Fruit fly (Drosophila melanogaster) whole organism, embryonic: ENCODE results near the gene CG12177.

Source experiments
- CG10321 ChIP-seq: fragments of 200-800 bp; sonication (Bioruptor generic); IDR thresholded peaks from 2 replicates; pipeline ENCODE4 v1.3.6; 2022; ENCODE audit warnings: missing biosample characterization, missing genetic modification characterization
- CG10654 ChIP-seq: fragments of 200-800 bp; sonication (Bioruptor generic); optimal IDR thresholded peaks from 2 replicates; lab custom pipeline; 2016; ENCODE audit warnings: missing biosample characterization, missing genetic modification characterization
- CG11093 ChIP-seq: fragments of 200-800 bp; sonication (Bioruptor generic); IDR thresholded peaks from 3 replicates; pipeline ENCODE4 v1.3.6; 2022; ENCODE audit warnings: missing biosample characterization, missing genetic modification characterization
- CG13424 ChIP-seq: fragments of 200-800 bp; sonication (Bioruptor generic); optimal IDR thresholded peaks from 2 replicates; lab custom pipeline; 2019; ENCODE audit warnings: missing biosample characterization, mild to moderate bottlenecking, missing genetic modification characterization, moderate library complexity
- CG14441 ChIP-seq: fragments of 200-800 bp; sonication (Bioruptor generic); IDR thresholded peaks from 2 replicates; pipeline ENCODE4 v1.3.6; 2022; ENCODE audit warnings: missing biosample characterization, missing genetic modification characterization
- CG15601 ChIP-seq: fragments of 200-800 bp; sonication (Bioruptor generic); optimal IDR thresholded peaks from 3 replicates; lab custom pipeline; 2019; ENCODE audit warnings: missing biosample characterization, mild to moderate bottlenecking, missing genetic modification characterization, moderate library complexity
- CG17385 ChIP-seq: fragments of 200-800 bp; sonication (Bioruptor generic); optimal IDR thresholded peaks from 3 replicates; lab custom pipeline; 2018; ENCODE audit warnings: missing biosample characterization, mild to moderate bottlenecking, missing genetic modification characterization
- CG17568 ChIP-seq: fragments of 200-800 bp; sonication (Bioruptor generic); optimal IDR thresholded peaks from 2 replicates; lab custom pipeline; 2018; ENCODE audit warnings: missing biosample characterization, mild to moderate bottlenecking, missing genetic modification characterization, moderate library complexity
- CG18764 ChIP-seq: fragments of 200-800 bp; sonication (Bioruptor generic); optimal IDR thresholded peaks from 3 replicates; lab custom pipeline; 2016; ENCODE audit warnings: missing biosample characterization, missing genetic modification characterization
- CG2120 ChIP-seq: fragments of 200-800 bp; sonication (Bioruptor generic); optimal IDR thresholded peaks from 3 replicates; lab custom pipeline; 2016; ENCODE audit warnings: missing biosample characterization, missing genetic modification characterization
- CG2875 ChIP-seq: fragments of 200-800 bp; sonication (Bioruptor generic); optimal IDR thresholded peaks from 2 replicates; lab custom pipeline; 2017; ENCODE audit warnings: missing biosample characterization, mild to moderate bottlenecking, missing genetic modification characterization, missing genetic modification reagents
- CG31224 ChIP-seq: fragments of 200-800 bp; sonication (Bioruptor generic); IDR thresholded peaks from 2 replicates; pipeline ENCODE4 v1.3.6; 2022; ENCODE audit warnings: missing biosample characterization, missing genetic modification characterization
- CG33213 ChIP-seq: fragments of 200-800 bp; sonication (Bioruptor generic); optimal IDR thresholded peaks from 3 replicates; lab custom pipeline; 2016; ENCODE audit warnings: missing biosample characterization, missing genetic modification characterization
- CG4707 ChIP-seq: fragments of 200-800 bp; sonication (Bioruptor generic); optimal IDR thresholded peaks from 2 replicates; lab custom pipeline; 2018; ENCODE audit warnings: missing biosample characterization, mild to moderate bottlenecking, missing genetic modification characterization, moderate library complexity
- CG6254 ChIP-seq: fragments of 200-800 bp; sonication (Bioruptor generic); optimal IDR thresholded peaks from 3 replicates; lab custom pipeline; 2017; ENCODE audit warnings: mild to moderate bottlenecking, missing biosample characterization, missing genetic modification reagents, missing genetic modification characterization
- CG8359 ChIP-seq: fragments of 200-800 bp; sonication (Bioruptor generic); optimal IDR thresholded peaks from 2 replicates; lab custom pipeline; 2017; ENCODE audit warnings: missing biosample characterization, mild to moderate bottlenecking, missing genetic modification characterization, borderline replicate concordance
- CG9727 ChIP-seq: fragments of 200-800 bp; sonication (Bioruptor generic); optimal IDR thresholded peaks from 3 replicates; lab custom pipeline; 2017; ENCODE audit warnings: missing biosample characterization, mild to moderate bottlenecking, missing genetic modification characterization
- Deaf1 ChIP-seq: fragments of 200-800 bp; optimal IDR thresholded peaks from 3 replicates; lab custom pipeline; 2019; ENCODE audit warnings: missing biosample characterization, mild to moderate bottlenecking, missing genetic modification characterization, moderate library complexity
- Doc2 ChIP-seq: fragments of 200-800 bp; sonication (Bioruptor generic); IDR thresholded peaks from 2 replicates; pipeline ENCODE4 v1.3.6; 2022; ENCODE audit warnings: missing biosample characterization, missing genetic modification characterization
- H2.0 ChIP-seq: fragments of 200-800 bp; sonication (Bioruptor generic); IDR thresholded peaks from 2 replicates; pipeline ENCODE4 v1.3.6; 2022; ENCODE audit warnings: missing biosample characterization, missing genetic modification characterization
- HLH54F ChIP-seq: fragments of 200-800 bp; sonication (Bioruptor generic); optimal IDR thresholded peaks from 3 replicates; lab custom pipeline; 2016; ENCODE audit warnings: missing biosample characterization, missing genetic modification characterization
- Lpt ChIP-seq: fragments of >200 bp; optimal IDR thresholded peaks from 2 replicates; lab custom pipeline; 2018; ENCODE audit warnings: missing biosample characterization, missing genetic modification characterization
- Myb ChIP-seq: fragments of 200-800 bp; sonication (Bioruptor generic); optimal IDR thresholded peaks from 2 replicates; lab custom pipeline; 2016; ENCODE audit warnings: missing biosample characterization, missing genetic modification characterization
- Opbp ChIP-seq: fragments of 200-800 bp; sonication (Bioruptor generic); IDR thresholded peaks from 3 replicates; pipeline ENCODE4 v1.3.6; 2022; ENCODE audit warnings: missing biosample characterization, missing genetic modification characterization; ENCODE audit not compliant: partially characterized antibody
- Ptx1 ChIP-seq: fragments of 200-800 bp; sonication (Bioruptor generic); IDR thresholded peaks from 2 replicates; pipeline ENCODE4 v1.3.6; 2022; ENCODE audit warnings: missing biosample characterization, missing genetic modification characterization
- Tbp ChIP-seq: fragments of >200 bp; optimal IDR thresholded peaks from 2 replicates; lab custom pipeline; 2018; ENCODE audit warnings: missing biosample characterization, missing genetic modification characterization
- Xrp1 ChIP-seq: fragments of 200-800 bp; sonication (Bioruptor generic); IDR thresholded peaks from 2 replicates; pipeline ENCODE4 v1.3.6; 2022; ENCODE audit warnings: missing biosample characterization, missing genetic modification characterization
- corto ChIP-seq: fragments of 200-800 bp; sonication (Bioruptor generic); optimal IDR thresholded peaks from 2 replicates; lab custom pipeline; 2016; ENCODE audit warnings: missing biosample characterization, mild to moderate bottlenecking, missing genetic modification characterization, moderate library complexity
- crp ChIP-seq, 2 experiments: fragments of 200-800 bp; sonication (Bioruptor generic); optimal IDR thresholded peaks; 2 replicates in 1 of 2; 3 replicates in 1 of 2; lab custom pipeline; 2017; ENCODE audit warnings: missing biosample characterization in 2 of 2, missing genetic modification characterization in 2 of 2, mild to moderate bottlenecking in 1 of 2, moderate library complexity in 1 of 2
- disco-r ChIP-seq: fragments of 200-800 bp; sonication (Bioruptor generic); optimal IDR thresholded peaks from 2 replicates; lab custom pipeline; 2016; ENCODE audit warnings: missing biosample characterization, missing genetic modification characterization
- dm ChIP-seq: fragments of 200-800 bp; sonication (Bioruptor generic); optimal IDR thresholded peaks from 3 replicates; lab custom pipeline; 2016; ENCODE audit warnings: missing biosample characterization, missing genetic modification characterization
- dysf ChIP-seq: fragments of 200-800 bp; sonication (Bioruptor generic); IDR thresholded peaks from 3 replicates; pipeline ENCODE4 v1.3.6; 2022; ENCODE audit warnings: missing biosample characterization, missing genetic modification characterization
- fd96Cb ChIP-seq: fragments of 200-800 bp; sonication (Bioruptor generic); optimal IDR thresholded peaks from 2 replicates; lab custom pipeline; 2018; ENCODE audit warnings: missing biosample characterization, mild to moderate bottlenecking, missing genetic modification characterization, moderate library complexity
- gce ChIP-seq: fragments of 200-800 bp; sonication (Bioruptor generic); IDR thresholded peaks from 3 replicates; pipeline ENCODE4 v1.3.6; 2022; ENCODE audit warnings: missing biosample characterization, missing genetic modification characterization
- gcm2 ChIP-seq: fragments of 200-800 bp; sonication (Bioruptor generic); optimal IDR thresholded peaks from 2 replicates; lab custom pipeline; 2016; ENCODE audit warnings: missing biosample characterization, missing genetic modification characterization
- hb ChIP-seq: fragments of 200-800 bp; sonication (Bioruptor generic); IDR thresholded peaks from 3 replicates; pipeline ENCODE4 v1.3.6; 2022; ENCODE audit warnings: missing biosample characterization, missing genetic modification characterization; ENCODE audit not compliant: partially characterized antibody
- hbn ChIP-seq: fragments of 200-800 bp; sonication (Bioruptor generic); IDR thresholded peaks from 2 replicates; pipeline ENCODE4 v1.3.6; 2022; ENCODE audit warnings: missing biosample characterization, missing genetic modification characterization; ENCODE audit not compliant: partially characterized antibody
- inv ChIP-seq: fragments of 200-800 bp; sonication (Bioruptor generic); IDR thresholded peaks from 2 replicates; pipeline ENCODE4 v1.3.6; 2022; ENCODE audit warnings: missing biosample characterization, missing genetic modification characterization; ENCODE audit not compliant: partially characterized antibody
- kay ChIP-seq: fragments of 200-800 bp; sonication (Bioruptor generic); optimal IDR thresholded peaks from 2 replicates; lab custom pipeline; 2016; ENCODE audit warnings: missing biosample characterization, missing genetic modification characterization
- pan ChIP-seq, 4 experiments: fragments of >200 bp in 3 of 4; fragments of 200-800 bp in 1 of 4; sonication (Bioruptor generic) in 1 of 4; optimal IDR thresholded peaks in 3 of 4; IDR thresholded peaks in 1 of 4; 2 replicates each; pipeline versions ENCODE4 v1.3.6 to Lab custom; 2017 to 2022; ENCODE audit warnings: missing biosample characterization in 2 of 4, missing genetic modification characterization in 2 of 4, mixed read lengths in 1 of 4
- phol ChIP-seq: fragments of 200-800 bp; sonication (Bioruptor generic); optimal IDR thresholded peaks from 3 replicates; lab custom pipeline; 2018; ENCODE audit warnings: missing biosample characterization, mild to moderate bottlenecking, missing genetic modification characterization, moderate library complexity
- pita ChIP-seq: fragments of 200-800 bp; sonication (Bioruptor generic); optimal IDR thresholded peaks from 2 replicates; lab custom pipeline; 2017; ENCODE audit warnings: missing biosample characterization, mild to moderate bottlenecking, missing genetic modification characterization
- schlank ChIP-seq: fragments of 200-800 bp; sonication (Bioruptor generic); optimal IDR thresholded peaks from 2 replicates; lab custom pipeline; 2018; ENCODE audit warnings: missing biosample characterization, mild to moderate bottlenecking, missing genetic modification characterization
- slou ChIP-seq: fragments of 200-800 bp; sonication (Bioruptor generic); optimal IDR thresholded peaks from 3 replicates; lab custom pipeline; 2016; ENCODE audit warnings: missing biosample characterization, missing genetic modification characterization
- tap ChIP-seq: fragments of 200-800 bp; optimal IDR thresholded peaks from 3 replicates; lab custom pipeline; 2019; ENCODE audit warnings: missing biosample characterization, mild to moderate bottlenecking, missing genetic modification characterization, moderate library complexity
- unpg ChIP-seq: fragments of 200-800 bp; sonication (Bioruptor generic); optimal IDR thresholded peaks from 3 replicates; lab custom pipeline; 2018; ENCODE audit warnings: missing biosample characterization, mild to moderate bottlenecking, missing genetic modification characterization, moderate library complexity

Gene CG12177

DNA sequence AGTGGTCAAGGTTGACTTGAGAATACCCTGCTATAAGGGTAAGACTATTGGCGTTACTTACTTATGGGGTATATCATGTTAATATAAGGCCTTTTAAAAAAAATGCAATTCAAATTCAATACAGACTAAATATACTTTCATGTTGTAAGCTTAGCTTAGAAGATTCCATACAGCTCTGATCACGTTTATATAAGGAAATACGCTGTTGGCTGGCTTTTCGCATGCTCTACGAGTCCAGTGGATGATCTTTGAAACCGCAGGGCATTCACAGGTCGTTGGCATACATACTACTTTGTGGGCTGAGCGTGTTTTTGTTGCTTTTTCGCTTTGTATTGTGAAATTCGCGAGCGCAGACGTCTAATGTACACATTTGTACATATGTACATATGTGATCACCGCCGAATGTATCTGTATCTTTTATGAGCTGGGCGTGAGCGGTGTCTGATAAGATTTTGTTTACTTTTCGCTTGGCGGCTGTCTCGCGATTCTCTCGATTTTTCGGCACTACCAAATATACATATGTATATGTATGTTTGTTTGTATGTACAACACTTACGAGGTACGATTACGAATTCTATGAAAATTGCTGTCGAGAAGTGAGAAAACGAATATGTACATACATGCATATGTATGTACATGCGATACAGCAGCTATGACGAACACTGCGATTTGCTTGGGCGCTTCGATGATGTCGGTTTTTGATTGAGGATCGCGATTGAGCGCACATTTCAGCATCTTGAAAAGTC, 45.9 kb downstream of the CG12177 start (continued):
- TF ChIP-seq pita (GFP tag; lab: Kevin White, UChicago) (no peak), CG2120 (GFP tag; lab: Kevin White, UChicago) (peak; percentile 83), CG13424 (tag; lab: Kevin White, UChicago) (peak; percentile 46), phol (tag; lab: Kevin White, UChicago) (no peak), Doc2 (GFP tag; lab: Robert Waterston, UW) (no peak), Lpt (GFP tag; lab: Kevin White, UChicago) (no peak), hbn (no peak), Xrp1 (GFP tag; lab: Robert Waterston, UW) (peak; percentile 38), H2.0 (GFP tag; lab: Robert Waterston, UW) (no peak), crp (GFP tag; optimal IDR thresholded peaks at IDR 0.05; lab: Kevin White, UChicago) (no peak), Ptx1 (GFP tag; lab: Robert Waterston, UW) (peak; percentile 39; the same call in 1 of the 2 replicates), CG17568 (GFP tag; lab: Kevin White, UChicago) (peak; percentile 69), CG15601 (tag; lab: Kevin White, UChicago) (peak; percentile 35), Myb (GFP tag; lab: Kevin White, UChicago) (peak; percentile 27), CG10654 (no peak), slou (peak; percentile 3), CG11093 (GFP tag; lab: Robert Waterston, UW) (no peak), Deaf1 (tag; lab: Kevin White, UChicago) (no peak), CG8359 (no peak), CG14441 (GFP tag; lab: Robert Waterston, UW) (no peak), gcm2 (GFP tag; lab: Kevin White, UChicago) (no peak), CG6254 (GFP tag; lab: Kevin White, UChicago) (no peak), inv (GFP tag; lab: Robert Waterston, UW) (no peak), dm (GFP tag; lab: Kevin White, UChicago) (peak; percentile 4), gce (GFP tag; lab: Robert Waterston, UW) (0 out of 3 replicates have a peak, but pooled peaks have one; percentile 27), pan (optimal IDR thresholded peaks at IDR 0.05; lab: Kevin White, UChicago) (no peak), pan (GFP tag; optimal IDR thresholded peaks at IDR 0.05 in 1 of 2, IDR thresholded peaks at IDR 0.05 in 1 of 2) (no peak), hb (GFP tag; lab: Robert Waterston, UW) (no peak), CG33213 (GFP tag; lab: Kevin White, UChicago) (peak; percentile 35), disco-r (GFP tag; lab: Kevin White, UChicago) (no peak), tap (tag; lab: Kevin White, UChicago) (no peak), Opbp (GFP tag; lab: Robert Waterston, UW) (no peak), HLH54F (peak; percentile 48), CG2875 (GFP tag; lab: Kevin White, UChicago) (peak; percentile 40), unpg (GFP tag; lab: Kevin White, UChicago) (no peak), CG4707 (peak; percentile 15), CG9727 (GFP tag; lab: Kevin White, UChicago) (peak; percentile 49), corto (GFP tag; lab: Kevin White, UChicago) (no peak), schlank (tag; lab: Kevin White, UChicago) (peak; percentile 55), CG31224 (no peak), CG10321 (GFP tag; lab: Robert Waterston, UW) (no peak), dysf (peak; percentile 56; the same call in 2 of the 3 replicates), CG18764 (peak; percentile 24), kay (GFP tag; lab: Kevin White, UChicago) (no peak), fd96Cb (tag; lab: Kevin White, UChicago) (no peak), Tbp (GFP tag; lab: Kevin White, UChicago) (no peak), CG17385 (GFP tag; lab: Kevin White, UChicago) (peak; percentile 32)
